Fruit fly (Drosophila melanogaster) whole organism: ENCODE data around the gene CG43245.

Experiments
- EcR ChIP-seq, 2 experiments: fragments of >200 bp; optimal IDR thresholded peaks; 2 replicates each; lab custom pipeline; 2017; ENCODE audit warnings: missing biosample characterization in 2 of 2, missing genetic modification characterization in 2 of 2, missing genetic modification reagents in 2 of 2
- psq ChIP-seq: fragments of >200 bp; optimal IDR thresholded peaks from 2 replicates; lab custom pipeline; 2017

DNA sequence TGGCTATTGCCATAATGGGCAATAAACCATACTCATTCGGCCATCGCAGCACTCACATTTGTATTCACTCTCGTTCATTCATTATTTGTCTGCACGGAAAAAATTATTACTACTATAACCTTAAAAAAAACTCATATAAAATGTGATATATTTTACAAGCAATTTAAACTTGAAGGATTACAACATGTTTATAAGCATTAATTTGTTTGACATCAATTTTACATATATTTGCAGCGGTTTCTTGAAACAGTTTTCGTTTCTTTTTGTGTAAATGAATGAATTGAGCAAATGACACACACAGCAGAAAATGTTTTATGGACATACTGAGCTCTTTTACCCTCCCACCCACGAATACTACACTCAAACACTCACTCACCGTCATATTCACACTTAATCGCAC lies 38.2 kb upstream of the CG43245 start:
- no peak for TF ChIP-seq EcR (GFP tag; optimal IDR thresholded peaks at IDR 0.05; lab: Kevin White, UChicago)
- no peak for TF ChIP-seq psq
